Worm (Caenorhabditis elegans) whole organism, early embryonic: ENCODE results near the gene T17A3.12.

ENCODE experiments used
- B0310.2 ChIP-seq: sonication (generic microtip); optimal IDR thresholded peaks from 2 replicates; lab custom pipeline; 2016; ENCODE audit warnings: mild to moderate bottlenecking, missing genetic modification characterization, missing compliant biosample characterization
- F13C5.2 ChIP-seq: sonication (generic microtip); optimal IDR thresholded peaks from 2 replicates; lab custom pipeline; 2017; ENCODE audit warnings: mild to moderate bottlenecking, missing genetic modification characterization, inconsistent platforms, missing compliant biosample characterization
- aly-1 ChIP-seq: sonication (generic microtip); optimal IDR thresholded peaks from 2 replicates; lab custom pipeline; 2016; ENCODE audit warnings: missing genetic modification characterization, missing compliant biosample characterization
- ama-1 ChIP-seq: fragments of 150-350 bp; optimal IDR thresholded peaks from 2 replicates; lab custom pipeline; 2014
- ceh-13 ChIP-seq: fragments of 200-800 bp; sonication (Bioruptor generic); optimal IDR thresholded peaks from 2 replicates; lab custom pipeline; 2018; ENCODE audit warnings: mild to moderate bottlenecking, missing genetic modification characterization, missing compliant biosample characterization
- ceh-36 ChIP-seq: sonication (generic microtip); optimal IDR thresholded peaks from 2 replicates; lab custom pipeline; 2016; ENCODE audit warnings: missing genetic modification characterization, inconsistent platforms, missing compliant biosample characterization
- ets-7 ChIP-seq: sonication (generic microtip); optimal IDR thresholded peaks from 2 replicates; lab custom pipeline; 2016; ENCODE audit warnings: missing genotype, missing genetic modification characterization, missing compliant biosample characterization
- flt-1 ChIP-seq: fragments of 200-800 bp; sonication (Bioruptor generic); IDR thresholded peaks from 2 replicates; pipeline ENCODE4 v1.3.6; 2022; ENCODE audit warnings: missing genetic modification characterization, missing compliant biosample characterization
- hmbx-1 ChIP-seq: sonication (generic microtip); optimal IDR thresholded peaks from 2 replicates; lab custom pipeline; 2016; ENCODE audit warnings: mild to moderate bottlenecking, missing genetic modification characterization, missing compliant biosample characterization
- hmg-4 ChIP-seq: fragments of 200-800 bp; sonication (Bioruptor generic); optimal IDR thresholded peaks from 2 replicates; lab custom pipeline; 2018; ENCODE audit warnings: mild to moderate bottlenecking, missing genetic modification characterization, missing compliant biosample characterization
- hnd-1 ChIP-seq: sonication (generic microtip); optimal IDR thresholded peaks from 2 replicates; lab custom pipeline; 2016; ENCODE audit warnings: missing genetic modification characterization, missing compliant biosample characterization
- pes-1 ChIP-seq: fragments of 200-800 bp; sonication (Bioruptor generic); IDR thresholded peaks from 2 replicates; pipeline ENCODE4 v1.3.6; 2022; ENCODE audit warnings: missing genetic modification reagents, missing genetic modification characterization, missing compliant biosample characterization
- scrt-1 ChIP-seq: fragments of 200-800 bp; sonication (Bioruptor generic); IDR thresholded peaks from 2 replicates; pipeline ENCODE4 v1.3.6; 2022; ENCODE audit warnings: missing genetic modification characterization, missing compliant biosample characterization
- sea-1 ChIP-seq: fragments of 200-800 bp; sonication (Bioruptor generic); conservative IDR thresholded peaks from 2 replicates; pipeline ENCODE4 v1.3.6; 2022; ENCODE audit warnings: missing genetic modification characterization, missing compliant biosample characterization
- tbx-11 ChIP-seq: fragments of 200-800 bp; sonication (Bioruptor generic); IDR thresholded peaks from 2 replicates; pipeline ENCODE4 v1.3.6; 2022; ENCODE audit warnings: missing genetic modification characterization, missing compliant biosample characterization
- tbx-37 ChIP-seq: fragments of 200-800 bp; sonication (Bioruptor generic); conservative IDR thresholded peaks from 2 replicates; pipeline ENCODE4 v1.3.6; 2022; ENCODE audit warnings: missing genetic modification reagents, missing genetic modification characterization, missing compliant biosample characterization
- tra-4 ChIP-seq: sonication (generic microtip); optimal IDR thresholded peaks from 2 replicates; lab custom pipeline; 2017; ENCODE audit warnings: missing genetic modification characterization, missing compliant biosample characterization

The T17A3.12 gene

DNA sequence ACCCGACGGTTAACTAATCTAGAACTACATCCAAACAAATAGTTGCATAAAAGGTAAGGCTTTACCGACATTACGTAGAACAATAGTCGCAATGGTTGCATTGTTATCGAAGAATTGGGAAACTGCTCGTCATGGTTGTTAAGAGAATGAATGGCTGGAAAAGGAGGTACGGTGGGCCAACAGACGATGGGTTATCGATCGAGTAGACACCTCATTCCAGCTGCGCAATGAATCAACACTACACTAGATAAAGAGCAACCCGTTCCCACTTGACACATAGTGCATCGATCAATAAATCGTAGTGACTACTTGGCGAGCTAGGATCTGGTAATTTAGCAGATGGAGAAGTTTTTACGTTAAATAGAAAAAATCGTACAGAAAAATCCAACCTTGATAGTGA, at the start of gene T17A3.12, which contains the start of gene fbxb-83:
Gene T17A3.12, minus strand, starts transcription at position 101 of the 400 bp plus-strand sequence.
Gene fbxb-83, minus strand, starts transcription at position 134 of the 400 bp plus-strand sequence.
- TF ChIP-seq F13C5.2 (no peak), hmbx-1 (tag; lab: Kevin White, UChicago) (no peak), ets-7 (tag; lab: Kevin White, UChicago) (no peak), aly-1 (tag; lab: Kevin White, UChicago) (no peak), tbx-11 (GFP tag; lab: Robert Waterston, UW) (no peak), hmg-4 (GFP tag; lab: Kevin White, UChicago) (no peak), hnd-1 (tag; lab: Kevin White, UChicago) (no peak), pes-1 (no peak), ama-1 (lab: Kevin White, UChicago) (no peak), flt-1 (GFP tag; lab: Robert Waterston, UW) (no peak), tbx-37 (GFP tag; lab: Robert Waterston, UW) (no peak), ceh-36 (no peak), tra-4 (tag; lab: Kevin White, UChicago) (no peak), sea-1 (GFP tag; lab: Robert Waterston, UW) (no peak), scrt-1 (GFP tag; lab: Robert Waterston, UW) (no peak), ceh-13 (GFP tag; lab: Kevin White, UChicago) (no peak), B0310.2 (tag; lab: Kevin White, UChicago) (no peak)

DNA sequence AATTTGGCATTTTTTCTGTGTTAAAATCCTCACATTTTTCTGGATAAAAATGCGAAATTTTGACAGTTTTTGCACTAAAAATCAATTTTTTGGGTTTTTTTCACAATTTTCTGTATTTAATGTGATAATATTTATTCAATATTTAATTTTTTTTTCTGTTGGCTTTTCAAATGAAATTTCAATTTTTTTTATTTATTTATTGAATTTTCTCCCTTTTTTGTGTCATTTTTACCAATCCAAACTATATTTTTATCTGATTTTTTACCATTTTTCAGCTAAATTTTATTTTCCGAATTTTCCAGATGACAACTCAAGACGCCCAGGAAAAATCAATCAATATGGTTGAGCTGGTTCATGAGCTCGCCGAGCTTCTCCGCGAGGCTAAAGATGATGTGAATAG, 49.2 kb upstream of the T17A3.12 start, which contains the start of gene F40G9.17:
Gene F40G9.17, plus strand, starts transcription at position 301 of the 400 bp plus-strand sequence.
- TF ChIP-seq aly-1 (tag; lab: Kevin White, UChicago) (no peak), flt-1 (GFP tag; lab: Robert Waterston, UW) (no peak), F13C5.2 (no peak), scrt-1 (GFP tag; lab: Robert Waterston, UW) (no peak), sea-1 (GFP tag; lab: Robert Waterston, UW) (no peak), ets-7 (tag; lab: Kevin White, UChicago) (no peak), hmbx-1 (tag; lab: Kevin White, UChicago) (no peak), ceh-13 (GFP tag; lab: Kevin White, UChicago) (no peak)

DNA sequence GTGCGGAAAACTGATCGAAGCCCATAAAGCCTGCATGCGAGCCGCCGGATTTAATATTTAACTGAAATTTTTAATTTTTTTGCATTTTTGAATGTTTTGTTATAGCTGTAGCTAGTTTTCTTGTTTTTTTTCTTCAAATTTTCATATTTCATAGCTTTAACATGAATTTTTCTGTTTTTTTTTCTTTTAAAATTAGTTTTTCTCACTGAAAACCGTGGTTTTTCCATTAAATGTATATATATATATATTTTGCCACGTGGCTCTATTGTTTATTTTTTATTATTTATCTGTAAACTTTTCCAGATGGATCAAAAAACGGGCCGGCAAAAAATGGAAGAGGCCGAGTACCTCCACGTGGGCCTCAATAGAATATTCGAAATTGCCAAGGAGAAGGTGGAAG, 46.8 kb upstream of the T17A3.12 start, which contains the start of gene sec-20:
Gene sec-20, plus strand, starts transcription at position 301 of the 400 bp plus-strand sequence.
- TF ChIP-seq ceh-13 (GFP tag; lab: Kevin White, UChicago) (no peak), ceh-36 (no peak), hmbx-1 (tag; lab: Kevin White, UChicago) (no peak), tbx-37 (GFP tag; lab: Robert Waterston, UW) (no peak), scrt-1 (GFP tag; lab: Robert Waterston, UW) (no peak), F13C5.2 (no peak), pes-1 (no peak), hmg-4 (GFP tag; lab: Kevin White, UChicago) (no peak), ets-7 (tag; lab: Kevin White, UChicago) (no peak), flt-1 (GFP tag; lab: Robert Waterston, UW) (no peak), B0310.2 (tag; lab: Kevin White, UChicago) (no peak), aly-1 (tag; lab: Kevin White, UChicago) (no peak), ama-1 (lab: Kevin White, UChicago) (no peak), tbx-11 (GFP tag; lab: Robert Waterston, UW) (no peak), sea-1 (GFP tag; lab: Robert Waterston, UW) (no peak), tra-4 (tag; lab: Kevin White, UChicago) (no peak)

DNA sequence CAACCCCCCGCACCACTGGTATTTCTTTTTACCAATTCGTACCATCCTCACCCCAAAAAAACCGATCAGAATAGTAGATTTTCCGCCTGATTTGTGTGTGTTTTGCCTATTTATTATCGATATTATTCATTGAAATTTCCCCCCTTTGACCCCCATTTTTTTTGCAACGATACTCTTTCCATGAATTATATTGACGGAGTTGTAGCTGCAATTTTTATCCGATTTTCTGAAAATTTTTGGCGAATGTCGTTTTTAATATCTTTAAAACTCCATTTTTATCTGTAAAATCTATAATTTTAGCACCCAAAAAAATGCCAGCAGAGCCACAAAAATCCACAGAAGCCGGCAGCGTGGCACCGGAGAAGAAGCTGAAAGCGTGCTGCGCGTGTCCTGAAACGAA, 45.7 kb upstream of the T17A3.12 start, which contains the start of gene cox-17:
Gene cox-17, plus strand, starts transcription at position 301 of the 400 bp plus-strand sequence.
- TF ChIP-seq hnd-1 (tag; lab: Kevin White, UChicago) (no peak), flt-1 (GFP tag; lab: Robert Waterston, UW) (no peak), sea-1 (GFP tag; lab: Robert Waterston, UW) (no peak), ceh-36 (no peak), ama-1 (lab: Kevin White, UChicago) (no peak)

DNA sequence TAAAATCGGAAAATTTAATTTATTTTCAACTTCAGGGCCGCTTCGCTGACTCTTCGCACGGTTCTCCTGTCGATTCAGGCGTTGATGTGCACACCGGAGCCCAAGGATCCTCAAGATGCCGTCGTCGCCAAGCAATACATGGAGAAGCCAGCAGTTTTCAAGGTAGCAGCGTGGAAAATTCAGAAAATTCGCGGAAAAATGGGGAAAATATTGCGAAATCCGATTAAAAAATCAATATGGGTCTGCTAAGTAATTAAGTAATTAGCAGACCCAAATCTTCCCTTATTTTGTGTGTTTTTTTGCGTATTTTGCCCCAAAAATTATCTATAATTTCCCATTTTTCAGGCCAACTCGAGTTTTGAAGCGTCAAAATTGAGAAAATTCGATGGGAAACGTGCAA, 44.3 kb upstream of the T17A3.12 start:
- TF ChIP-seq ets-7 (tag; lab: Kevin White, UChicago) (no peak), ceh-13 (GFP tag; lab: Kevin White, UChicago) (no peak), pes-1 (no peak), F13C5.2 (no peak)

DNA sequence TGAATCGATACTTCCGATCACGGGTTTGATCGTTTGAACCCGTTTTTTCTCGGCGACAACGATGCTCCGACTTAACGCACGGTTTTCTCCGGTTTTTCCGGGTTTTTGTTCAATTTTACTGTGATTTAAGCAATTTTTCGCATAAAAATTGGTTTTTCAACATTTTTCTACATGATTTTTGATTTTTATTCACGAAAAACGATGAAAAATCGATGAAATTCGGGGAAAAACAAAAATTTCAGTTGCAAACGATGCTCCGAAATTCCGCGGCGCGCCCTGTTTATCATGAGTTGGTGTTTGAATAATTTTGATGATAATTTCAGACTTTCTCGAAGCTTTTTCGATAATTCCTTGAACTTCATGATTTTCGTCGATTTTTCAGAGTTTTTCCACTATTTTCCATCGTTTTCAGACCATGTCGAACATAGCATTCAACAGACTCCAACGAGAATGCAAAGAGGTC, 43.5 kb upstream of the T17A3.12 start, which contains the start of gene ubc-20:
Gene ubc-20, plus strand, starts transcription at position 413 of the 463 bp plus-strand sequence.
- TF ChIP-seq tbx-11 (GFP tag; lab: Robert Waterston, UW), result no peak
- no peak for TF ChIP-seq ets-7 (tag; lab: Kevin White, UChicago)
- no peak for TF ChIP-seq hmbx-1 (tag; lab: Kevin White, UChicago)
- no peak for TF ChIP-seq sea-1 (GFP tag; lab: Robert Waterston, UW)
- no peak for TF ChIP-seq scrt-1 (GFP tag; lab: Robert Waterston, UW)
- no peak for TF ChIP-seq flt-1 (GFP tag; lab: Robert Waterston, UW)
- no peak for TF ChIP-seq B0310.2 (tag; lab: Kevin White, UChicago)

DNA sequence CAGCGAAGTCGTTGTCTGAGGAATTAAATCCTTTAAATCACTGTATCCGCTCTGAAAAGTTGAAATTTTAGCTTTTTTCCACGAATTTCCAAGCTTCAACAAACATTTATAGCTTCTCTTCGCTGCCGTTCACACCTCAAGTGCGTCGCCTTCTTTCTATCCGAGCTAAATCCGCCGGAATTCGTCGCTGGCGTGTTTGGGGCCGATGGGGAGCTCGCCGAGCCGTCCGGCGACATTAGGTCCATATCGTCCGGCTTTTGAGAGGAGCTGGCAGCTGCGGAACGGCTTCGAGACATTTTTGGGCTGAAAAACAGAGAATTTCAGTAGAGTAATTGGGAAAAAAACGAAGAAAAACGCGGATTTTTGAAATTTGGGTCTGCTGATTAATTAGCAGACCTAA, 42.9 kb upstream of the T17A3.12 start, which contains the start of gene mxl-2:
Gene mxl-2, minus strand, starts transcription at position 303 of the 400 bp plus-strand sequence.
- TF ChIP-seq ets-7 (tag; lab: Kevin White, UChicago) (no peak), ceh-13 (GFP tag; lab: Kevin White, UChicago) (no peak), hmg-4 (GFP tag; lab: Kevin White, UChicago) (no peak), hnd-1 (tag; lab: Kevin White, UChicago) (no peak), tbx-11 (GFP tag; lab: Robert Waterston, UW) (no peak), hmbx-1 (tag; lab: Kevin White, UChicago) (no peak), tbx-37 (GFP tag; lab: Robert Waterston, UW) (no peak), scrt-1 (GFP tag; lab: Robert Waterston, UW) (no peak), ceh-36 (no peak), sea-1 (GFP tag; lab: Robert Waterston, UW) (no peak), ama-1 (lab: Kevin White, UChicago) (no peak), aly-1 (tag; lab: Kevin White, UChicago) (no peak), flt-1 (GFP tag; lab: Robert Waterston, UW) (no peak), pes-1 (no peak), tra-4 (tag; lab: Kevin White, UChicago) (no peak), B0310.2 (tag; lab: Kevin White, UChicago) (no peak), F13C5.2 (no peak)
